Fruit fly (Drosophila melanogaster) S2 (cell line): ENCODE measurements around the gene CG12723.

Experiments used
- CG8478 ChIP-seq: fragments of >200 bp; optimal IDR thresholded peaks from 2 replicates; lab custom pipeline; 2018
- CTCF ChIP-seq, 2 experiments: fragments of >200 bp; optimal IDR thresholded peaks; 2 replicates each; lab custom pipeline; 2018

dm6 chrX:13240812-13241211 is 49.1 kb upstream of the CG12723 start:
- TF ChIP-seq CG8478 (lab: Kevin White, UChicago): no peak
- no peak for TF ChIP-seq CTCF (optimal IDR thresholded peaks at IDR 0.05; lab: Kevin White, UChicago)
